Fruit fly (Drosophila melanogaster) whole organism, adult: ENCODE results near the gene CG46515.
"Not testable (repeated sequence)": the region's sequence is repeated elsewhere in the genome, so short reads cannot be mapped to it uniquely, and the experiment has no call there.

ENCODE experiments used
- CG11617 ChIP-seq: fragments of 200-800 bp; sonication (Bioruptor generic); optimal IDR thresholded peaks from 2 replicates; lab custom pipeline; 2017; ENCODE audit warnings: mild to moderate bottlenecking, missing biosample characterization, missing genetic modification reagents, missing genetic modification characterization
- CG14711 ChIP-seq: fragments of 200-800 bp; sonication (Bioruptor generic); optimal IDR thresholded peaks from 2 replicates; lab custom pipeline; 2018; ENCODE audit warnings: missing biosample characterization, mild to moderate bottlenecking, missing genetic modification characterization, moderate library complexity
- CG33017 ChIP-seq: fragments of 200-800 bp; sonication (Bioruptor generic); optimal IDR thresholded peaks from 2 replicates; lab custom pipeline; 2018; ENCODE audit warnings: missing biosample characterization, mild to moderate bottlenecking, missing genetic modification characterization, moderate library complexity
- CG5204 ChIP-seq: fragments of 200-800 bp; sonication (Bioruptor generic); optimal IDR thresholded peaks from 2 replicates; lab custom pipeline; 2016; ENCODE audit warnings: missing biosample characterization, missing genetic modification characterization
- CG7045 ChIP-seq: fragments of 200-800 bp; sonication (Bioruptor generic); optimal IDR thresholded peaks from 2 replicates; lab custom pipeline; 2017; ENCODE audit warnings: missing biosample characterization, mild to moderate bottlenecking, missing genetic modification characterization
- CG7101 ChIP-seq: fragments of 200-800 bp; sonication (Bioruptor generic); optimal IDR thresholded peaks from 2 replicates; lab custom pipeline; 2018; ENCODE audit warnings: missing biosample characterization, mild to moderate bottlenecking, missing genetic modification characterization, moderate library complexity
- Clk ChIP-seq: fragments of 200-800 bp; sonication (Bioruptor generic); optimal IDR thresholded peaks from 2 replicates; lab custom pipeline; 2017; ENCODE audit warnings: missing biosample characterization, missing genetic modification characterization
- Crg-1 ChIP-seq: fragments of 200-800 bp; sonication (Bioruptor generic); optimal IDR thresholded peaks from 2 replicates; lab custom pipeline; 2016; ENCODE audit warnings: missing biosample characterization, missing genetic modification characterization
- Hr96 ChIP-seq: fragments of 200-800 bp; sonication (Bioruptor generic); optimal IDR thresholded peaks from 2 replicates; lab custom pipeline; 2016; ENCODE audit warnings: missing biosample characterization, missing genetic modification characterization
- Mnt ChIP-seq: fragments of 200-800 bp; sonication (Bioruptor generic); optimal IDR thresholded peaks from 2 replicates; lab custom pipeline; 2016; ENCODE audit warnings: missing biosample characterization, mild to moderate bottlenecking, missing genetic modification characterization
- bab1 ChIP-seq: fragments of 200-800 bp; sonication (Bioruptor generic); optimal IDR thresholded peaks from 3 replicates; lab custom pipeline; 2019; ENCODE audit warnings: missing biosample characterization, mild to moderate bottlenecking, missing genetic modification characterization, moderate library complexity
- cic ChIP-seq: fragments of 200-800 bp; sonication (Bioruptor generic); optimal IDR thresholded peaks from 2 replicates; lab custom pipeline; 2017; ENCODE audit warnings: missing biosample characterization, mild to moderate bottlenecking, missing genetic modification characterization, moderate library complexity
- cnc ChIP-seq, 2 experiments: fragments of >200 bp; optimal IDR thresholded peaks; 2 replicates each; lab custom pipeline; 2017
- kay ChIP-seq: fragments of 200-800 bp; sonication (Bioruptor generic); peaks from one replicate; lab custom pipeline; 2016; ENCODE audit warnings: missing biosample characterization, missing genetic modification characterization, borderline replicate concordance
- ovo ChIP-seq: fragments of 200-800 bp; sonication (Bioruptor generic); optimal IDR thresholded peaks from 2 replicates; lab custom pipeline; 2016; ENCODE audit warnings: missing biosample characterization, missing genetic modification characterization
- pad ChIP-seq: fragments of 200-800 bp; sonication (Bioruptor generic); optimal IDR thresholded peaks from 3 replicates; lab custom pipeline; 2017; ENCODE audit warnings: missing biosample characterization, missing genetic modification characterization, mild to moderate bottlenecking, moderate library complexity, missing genetic modification reagents
- tj ChIP-seq: fragments of 200-800 bp; sonication (Bioruptor generic); optimal IDR thresholded peaks from 3 replicates; lab custom pipeline; 2017; ENCODE audit warnings: missing biosample characterization, mild to moderate bottlenecking, missing genetic modification characterization, moderate library complexity

Gene CG46515

DNA sequence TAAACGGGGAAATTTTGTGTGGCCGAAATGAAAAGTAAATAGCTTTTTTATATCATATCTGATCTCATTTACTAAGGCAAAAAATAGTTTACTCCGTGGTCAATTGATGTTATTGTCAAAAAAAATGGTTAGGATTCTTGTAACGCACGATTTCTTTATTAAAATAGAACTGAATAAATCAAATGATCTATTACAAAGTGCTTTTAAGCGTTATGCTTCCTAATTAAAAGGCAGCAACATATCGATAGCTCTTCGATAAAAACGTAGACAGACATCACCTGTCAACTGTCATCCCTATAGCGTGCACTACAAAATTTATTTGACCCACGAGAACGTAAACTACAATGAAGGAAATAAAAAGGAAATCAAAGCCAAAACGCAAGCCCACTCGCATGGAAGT, 5.1 kb upstream of the CG46515 start, which contains the start of gene CG46514:
CG46514 (plus strand) TSS at position 301 of the 400 bp plus-strand sequence.
- not testable (repeated sequence) for TF ChIP-seq Crg-1 (GFP tag; lab: Kevin White, UChicago); cnc (optimal IDR thresholded peaks at IDR 0.05; lab: Kevin White, UChicago); CG7101 (tag; lab: Kevin White, UChicago)

DNA sequence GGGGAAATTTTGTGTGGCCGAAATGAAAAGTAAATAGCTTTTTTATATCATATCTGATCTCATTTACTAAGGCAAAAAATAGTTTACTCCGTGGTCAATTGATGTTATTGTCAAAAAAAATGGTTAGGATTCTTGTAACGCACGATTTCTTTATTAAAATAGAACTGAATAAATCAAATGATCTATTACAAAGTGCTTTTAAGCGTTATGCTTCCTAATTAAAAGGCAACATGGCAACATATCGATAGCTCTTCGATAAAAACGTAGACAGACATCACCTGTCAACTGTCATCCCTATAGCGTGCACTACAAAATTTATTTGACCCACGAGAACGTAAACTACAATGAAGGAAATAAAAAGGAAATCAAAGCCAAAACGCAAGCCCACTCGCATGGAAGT, 10.0 kb downstream of the CG46515 start, which contains the start of gene CG46516:
CG46516 (plus strand) TSS at position 301 of the 400 bp plus-strand sequence.
- TF ChIP-seq Clk (GFP tag; lab: Kevin White, UChicago); CG7101 (tag; lab: Kevin White, UChicago); CG11617 (GFP tag; lab: Kevin White, UChicago): not testable (repeated sequence)

DNA sequence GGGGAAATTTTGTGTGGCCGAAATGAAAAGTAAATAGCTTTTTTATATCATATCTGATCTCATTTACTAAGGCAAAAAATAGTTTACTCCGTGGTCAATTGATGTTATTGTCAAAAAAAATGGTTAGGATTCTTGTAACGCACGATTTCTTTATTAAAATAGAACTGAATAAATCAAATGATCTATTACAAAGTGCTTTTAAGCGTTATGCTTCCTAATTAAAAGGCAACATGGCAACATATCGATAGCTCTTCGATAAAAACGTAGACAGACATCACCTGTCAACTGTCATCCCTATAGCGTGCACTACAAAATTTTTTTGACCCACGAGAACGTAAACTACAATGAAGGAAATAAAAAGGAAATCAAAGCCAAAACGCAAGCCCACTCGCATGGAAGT, 15.1 kb downstream of the CG46515 start, which contains the start of gene CG46517:
CG46517 (plus strand) TSS at position 301 of the 400 bp plus-strand sequence.
- not testable (repeated sequence) for TF ChIP-seq tj (GFP tag; lab: Kevin White, UChicago); pad (GFP tag; lab: Kevin White, UChicago); Hr96

DNA sequence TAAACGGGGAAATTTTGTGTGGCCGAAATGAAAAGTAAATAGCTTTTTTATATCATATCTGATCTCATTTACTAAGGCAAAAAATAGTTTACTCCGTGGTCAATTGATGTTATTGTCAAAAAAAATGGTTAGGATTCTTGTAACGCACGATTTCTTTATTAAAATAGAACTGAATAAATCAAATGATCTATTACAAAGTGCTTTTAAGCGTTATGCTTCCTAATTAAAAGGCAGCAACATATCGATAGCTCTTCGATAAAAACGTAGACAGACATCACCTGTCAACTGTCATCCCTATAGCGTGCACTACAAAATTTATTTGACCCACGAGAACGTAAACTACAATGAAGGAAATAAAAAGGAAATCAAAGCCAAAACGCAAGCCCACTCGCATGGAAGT, 24.3 kb downstream of the CG46515 start, which contains the start of gene CG46518:
CG46518 (plus strand) TSS at position 301 of the 400 bp plus-strand sequence.
- not testable (repeated sequence) for TF ChIP-seq CG33017 (tag; lab: Kevin White, UChicago); CG5204 (GFP tag; lab: Kevin White, UChicago); tj (GFP tag; lab: Kevin White, UChicago)

DNA sequence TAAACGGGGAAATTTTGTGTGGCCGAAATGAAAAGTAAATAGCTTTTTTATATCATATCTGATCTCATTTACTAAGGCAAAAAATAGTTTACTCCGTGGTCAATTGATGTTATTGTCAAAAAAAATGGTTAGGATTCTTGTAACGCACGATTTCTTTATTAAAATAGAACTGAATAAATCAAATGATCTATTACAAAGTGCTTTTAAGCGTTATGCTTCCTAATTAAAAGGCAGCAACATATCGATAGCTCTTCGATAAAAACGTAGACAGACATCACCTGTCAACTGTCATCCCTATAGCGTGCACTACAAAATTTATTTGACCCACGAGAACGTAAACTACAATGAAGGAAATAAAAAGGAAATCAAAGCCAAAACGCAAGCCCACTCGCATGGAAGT, 29.3 kb downstream of the CG46515 start, which contains the start of gene CG46519:
CG46519 (plus strand) TSS at position 301 of the 400 bp plus-strand sequence.
- TF ChIP-seq cic (GFP tag; lab: Kevin White, UChicago); CG7045; Clk (GFP tag; lab: Kevin White, UChicago): not testable (repeated sequence)

DNA sequence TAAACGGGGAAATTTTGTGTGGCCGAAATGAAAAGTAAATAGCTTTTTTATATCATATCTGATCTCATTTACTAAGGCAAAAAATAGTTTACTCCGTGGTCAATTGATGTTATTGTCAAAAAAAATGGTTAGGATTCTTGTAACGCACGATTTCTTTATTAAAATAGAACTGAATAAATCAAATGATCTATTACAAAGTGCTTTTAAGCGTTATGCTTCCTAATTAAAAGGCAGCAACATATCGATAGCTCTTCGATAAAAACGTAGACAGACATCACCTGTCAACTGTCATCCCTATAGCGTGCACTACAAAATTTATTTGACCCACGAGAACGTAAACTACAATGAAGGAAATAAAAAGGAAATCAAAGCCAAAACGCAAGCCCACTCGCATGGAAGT, 34.3 kb downstream of the CG46515 start, which contains the start of gene CG46520:
CG46520 (plus strand) TSS at position 301 of the 400 bp plus-strand sequence.
- TF ChIP-seq bab1; CG33017 (tag; lab: Kevin White, UChicago); Clk (GFP tag; lab: Kevin White, UChicago): not testable (repeated sequence)

DNA sequence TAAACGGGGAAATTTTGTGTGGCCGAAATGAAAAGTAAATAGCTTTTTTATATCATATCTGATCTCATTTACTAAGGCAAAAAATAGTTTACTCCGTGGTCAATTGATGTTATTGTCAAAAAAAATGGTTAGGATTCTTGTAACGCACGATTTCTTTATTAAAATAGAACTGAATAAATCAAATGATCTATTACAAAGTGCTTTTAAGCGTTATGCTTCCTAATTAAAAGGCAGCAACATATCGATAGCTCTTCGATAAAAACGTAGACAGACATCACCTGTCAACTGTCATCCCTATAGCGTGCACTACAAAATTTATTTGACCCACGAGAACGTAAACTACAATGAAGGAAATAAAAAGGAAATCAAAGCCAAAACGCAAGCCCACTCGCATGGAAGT, 39.3 kb downstream of the CG46515 start, which contains the start of gene CG46521:
CG46521 (plus strand) TSS at position 301 of the 400 bp plus-strand sequence.
- TF ChIP-seq CG11617, Clk, ovo (GFP tag; lab: Kevin White, UChicago): not testable (repeated sequence)

DNA sequence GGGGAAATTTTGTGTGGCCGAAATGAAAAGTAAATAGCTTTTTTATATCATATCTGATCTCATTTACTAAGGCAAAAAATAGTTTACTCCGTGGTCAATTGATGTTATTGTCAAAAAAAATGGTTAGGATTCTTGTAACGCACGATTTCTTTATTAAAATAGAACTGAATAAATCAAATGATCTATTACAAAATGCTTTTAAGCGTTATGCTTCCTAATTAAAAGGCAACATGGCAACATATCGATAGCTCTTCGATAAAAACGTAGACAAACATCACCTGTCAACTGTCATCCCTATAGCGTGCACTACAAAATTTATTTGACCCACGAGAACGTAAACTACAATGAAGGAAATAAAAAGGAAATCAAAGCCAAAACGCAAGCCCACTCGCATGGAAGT, 44.3 kb downstream of the CG46515 start, which contains the start of gene CG46522:
CG46522 (plus strand) TSS at position 301 of the 400 bp plus-strand sequence.
- not testable (repeated sequence) for TF ChIP-seq CG33017 (tag; lab: Kevin White, UChicago); Mnt (GFP tag; lab: Kevin White, UChicago); kay (GFP tag; lab: Kevin White, UChicago)

DNA sequence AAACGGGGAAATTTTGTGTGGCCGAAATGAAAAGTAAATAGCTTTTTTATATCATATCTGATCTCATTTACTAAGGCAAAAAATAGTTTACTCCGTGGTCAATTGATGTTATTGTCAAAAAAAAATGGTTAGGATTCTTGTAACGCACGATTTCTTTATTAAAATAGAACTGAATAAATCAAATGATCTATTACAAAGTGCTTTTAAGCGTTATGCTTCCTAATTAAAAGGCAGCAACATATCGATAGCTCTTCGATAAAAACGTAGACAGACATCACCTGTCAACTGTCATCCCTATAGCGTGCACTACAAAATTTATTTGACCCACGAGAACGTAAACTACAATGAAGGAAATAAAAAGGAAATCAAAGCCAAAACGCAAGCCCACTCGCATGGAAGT, 49.3 kb downstream of the CG46515 start, which contains the start of gene CG41562:
CG41562 (plus strand) TSS at position 301 of the 400 bp plus-strand sequence.
- TF ChIP-seq CG14711 (tag; lab: Kevin White, UChicago); Crg-1 (GFP tag; lab: Kevin White, UChicago); kay (GFP tag; lab: Kevin White, UChicago): not testable (repeated sequence)
